Fruit fly (Drosophila melanogaster) whole organism, wandering third instar larva: Measurements from ENCODE around the gene mthl15.
A peak's percentile ranks its signal among the peaks of the same experiment; 100 is the strongest.

Source experiments
- Abd-B ChIP-seq: fragments of >200 bp; optimal IDR thresholded peaks from 2 replicates; lab custom pipeline; 2017; ENCODE audit warnings: missing biosample characterization, missing genetic modification characterization
- CG9705 ChIP-seq: fragments of 200-800 bp; sonication (Bioruptor generic); optimal IDR thresholded peaks from 2 replicates; lab custom pipeline; 2018; ENCODE audit warnings: missing biosample characterization, mild to moderate bottlenecking, missing genetic modification characterization
- CrebA ChIP-seq: fragments of 200-800 bp; sonication (Bioruptor generic); optimal IDR thresholded peaks from 2 replicates; lab custom pipeline; 2016; ENCODE audit warnings: missing biosample characterization, mild to moderate bottlenecking, missing genetic modification characterization, borderline replicate concordance
- Dfd ChIP-seq: fragments of >200 bp; optimal IDR thresholded peaks from 2 replicates; lab custom pipeline; 2017; ENCODE audit warnings: missing biosample characterization, missing genetic modification characterization
- Dif ChIP-seq: fragments of 200-275, 200-300 bp; sonication (Bioruptor generic); optimal IDR thresholded peaks from 2 replicates; lab custom pipeline; 2018; ENCODE audit warnings: missing biosample characterization, missing genetic modification characterization; ENCODE audit not compliant: partially characterized antibody
- GATAd ChIP-seq: sonication (Bioruptor generic); optimal IDR thresholded peaks from 2 replicates; lab custom pipeline; 2016; ENCODE audit warnings: missing biosample characterization, missing genetic modification characterization
- Hr78 ChIP-seq: fragments of >200 bp; optimal IDR thresholded peaks from 2 replicates; lab custom pipeline; 2017; ENCODE audit warnings: missing biosample characterization, missing genetic modification characterization
- Hr83 ChIP-seq: fragments of 200-300 bp; sonication (Bioruptor generic); optimal IDR thresholded peaks from 2 replicates; lab custom pipeline; 2016; ENCODE audit warnings: missing biosample characterization, mild to moderate bottlenecking, missing genetic modification characterization, moderate library complexity; ENCODE audit not compliant: poor library complexity, severe bottlenecking
- Jra ChIP-seq: sonication (Bioruptor generic); optimal IDR thresholded peaks from 2 replicates; lab custom pipeline; 2016; ENCODE audit warnings: missing biosample characterization, missing genetic modification characterization
- Mio ChIP-seq: sonication (Bioruptor generic); optimal IDR thresholded peaks from 2 replicates; lab custom pipeline; 2016; ENCODE audit warnings: missing biosample characterization, missing genetic modification characterization
- Myc ChIP-seq: fragments of >200 bp; optimal IDR thresholded peaks from 2 replicates; lab custom pipeline; 2017
- N ChIP-seq: fragments of >200 bp; optimal IDR thresholded peaks from 2 replicates; lab custom pipeline; 2018; ENCODE audit warnings: missing biosample characterization, missing external identifiers, missing genetic modification characterization
- OdsH ChIP-seq: fragments of 200-800 bp; sonication (Bioruptor generic); optimal IDR thresholded peaks from 2 replicates; lab custom pipeline; 2016; ENCODE audit warnings: missing biosample characterization, mild to moderate bottlenecking, missing genetic modification characterization
- Rel ChIP-seq, 2 experiments: fragments of 200-800 bp; sonication (Bioruptor generic) in 1 of 2; optimal IDR thresholded peaks; 2 replicates in 1 of 2; 3 replicates in 1 of 2; lab custom pipeline; 2016 to 2019; ENCODE audit warnings: mild to moderate bottlenecking in 2 of 2, missing biosample characterization in 2 of 2, missing genetic modification characterization in 2 of 2, moderate library complexity in 1 of 2
- Vsx2 ChIP-seq: fragments of 200-300, 225-300 bp; sonication (Bioruptor generic); optimal IDR thresholded peaks from 2 replicates; lab custom pipeline; 2018; ENCODE audit warnings: missing biosample characterization, missing genetic modification characterization; ENCODE audit not compliant: partially characterized antibody
- br ChIP-seq: fragments of 200-800 bp; sonication (Bioruptor generic); optimal IDR thresholded peaks from 2 replicates; lab custom pipeline; 2016; ENCODE audit warnings: missing biosample characterization, missing genetic modification characterization
- brk ChIP-seq: fragments of 200-800 bp; sonication (Bioruptor generic); optimal IDR thresholded peaks from 2 replicates; lab custom pipeline; 2016; ENCODE audit warnings: missing biosample characterization, mild to moderate bottlenecking, missing genetic modification characterization
- dl ChIP-seq, 2 experiments: fragments of 175-275, 200-275 bp in 1 of 2; fragments of 200-275 bp in 1 of 2; sonication (Bioruptor generic); optimal IDR thresholded peaks; lab custom pipeline; 2018; ENCODE audit warnings: mild to moderate bottlenecking in 2 of 2, missing biosample characterization in 2 of 2, missing genetic modification characterization in 2 of 2, moderate library complexity in 2 of 2; ENCODE audit not compliant: partially characterized antibody in 2 of 2, insufficient read depth in 1 of 2
- dsf ChIP-seq: sonication (Bioruptor generic); optimal IDR thresholded peaks from 2 replicates; lab custom pipeline; 2016; ENCODE audit warnings: missing biosample characterization, missing genetic modification characterization, borderline replicate concordance
- ey ChIP-seq: fragments of 200-800 bp; sonication (Bioruptor generic); optimal IDR thresholded peaks from 2 replicates; lab custom pipeline; 2016; ENCODE audit warnings: missing biosample characterization, missing genetic modification characterization
- h ChIP-seq: fragments of 200-800 bp; sonication (Bioruptor generic); optimal IDR thresholded peaks from 3 replicates; lab custom pipeline; 2016; ENCODE audit warnings: missing biosample characterization, mild to moderate bottlenecking, missing genetic modification characterization
- jim ChIP-seq: fragments of 175-275, 200-325 bp; sonication (Bioruptor generic); optimal IDR thresholded peaks from 2 replicates; lab custom pipeline; 2016; ENCODE audit warnings: missing biosample characterization, mild to moderate bottlenecking, missing genetic modification characterization
- lola ChIP-seq: fragments of >200 bp; optimal IDR thresholded peaks from 2 replicates; lab custom pipeline; 2017; ENCODE audit warnings: missing biosample characterization, missing genetic modification characterization
- psq ChIP-seq: fragments of 200-800 bp; sonication (Bioruptor generic); optimal IDR thresholded peaks from 3 replicates; lab custom pipeline; 2017; ENCODE audit warnings: missing biosample characterization, mild to moderate bottlenecking, missing genetic modification characterization, moderate library complexity
- sage ChIP-seq: fragments of 200-800 bp; sonication (Bioruptor generic); optimal IDR thresholded peaks from 2 replicates; lab custom pipeline; 2016; ENCODE audit warnings: missing biosample characterization, mild to moderate bottlenecking, missing genetic modification characterization
- sv ChIP-seq: fragments of 200-800 bp; sonication (Bioruptor generic); optimal IDR thresholded peaks from 3 replicates; lab custom pipeline; 2016; ENCODE audit warnings: missing biosample characterization, missing genetic modification characterization
- tai ChIP-seq: sonication (Bioruptor generic); optimal IDR thresholded peaks from 2 replicates; lab custom pipeline; 2016; ENCODE audit warnings: missing biosample characterization, missing genetic modification characterization
- usp ChIP-seq: fragments of >200 bp; optimal IDR thresholded peaks from 2 replicates; lab custom pipeline; 2017; ENCODE audit warnings: missing biosample characterization, missing genetic modification characterization
- woc ChIP-seq: sonication (Bioruptor generic); optimal IDR thresholded peaks from 2 replicates; lab custom pipeline; 2016; ENCODE audit warnings: missing biosample characterization, mild to moderate bottlenecking, missing genetic modification characterization

Gene mthl15

DNA sequence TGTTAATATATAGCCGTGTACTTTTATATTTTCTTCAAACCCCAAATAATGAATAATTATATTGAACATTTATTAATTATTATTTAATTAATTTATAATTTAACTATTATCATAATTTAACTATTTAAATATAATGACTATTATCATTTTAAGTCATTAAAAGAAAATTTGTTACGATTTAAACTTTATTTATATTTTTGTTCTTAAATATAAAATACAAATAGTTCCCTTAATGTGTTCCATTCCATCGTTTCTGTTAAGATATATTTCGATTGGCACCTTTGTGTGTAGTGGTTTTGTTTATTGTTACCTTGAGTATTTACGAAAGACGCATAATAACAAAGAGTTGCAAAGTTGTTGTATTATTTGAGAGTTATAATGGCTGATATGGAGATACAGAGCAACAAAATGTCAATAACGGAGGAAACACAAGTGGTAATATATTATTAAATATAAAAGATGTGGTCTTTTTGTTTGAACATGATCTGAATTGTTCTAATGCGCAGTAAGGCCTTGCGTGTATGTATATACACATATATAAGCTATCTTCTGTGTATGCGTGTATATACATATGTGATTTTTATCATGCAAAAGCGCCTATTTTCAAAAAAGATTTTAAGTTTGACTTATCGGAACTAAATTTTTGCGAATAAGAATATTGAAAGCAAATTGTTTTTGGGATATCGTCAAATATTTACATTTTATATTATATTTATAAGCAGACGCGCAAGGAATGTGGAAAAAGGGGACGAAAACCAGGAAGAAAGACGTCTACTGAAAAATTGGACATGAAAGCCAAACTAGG is 25.9 kb upstream of the mthl15 start, which contains the start of gene REPTOR-BP:
Gene REPTOR-BP (plus strand): TSS at position 296 of the 805 bp plus-strand sequence.
- TF ChIP-seq h (GFP tag; lab: Kevin White, UChicago) (no peak), Myc (lab: Kevin White, UChicago) (no peak), sv (GFP tag; lab: Kevin White, UChicago) (no peak), woc (GFP tag; lab: Kevin White, UChicago) (no peak), sage (GFP tag; lab: Kevin White, UChicago) (peak; percentile 58), Dfd (no peak), lola (GFP tag; lab: Kevin White, UChicago) (no peak), Jra (GFP tag; lab: Kevin White, UChicago) (no peak), brk (GFP tag; lab: Kevin White, UChicago) (peak; percentile 67), N (GFP tag; lab: Kevin White, UChicago) (no peak), Abd-B (GFP tag; lab: Kevin White, UChicago) (no peak), Hr83 (GFP tag; lab: Kevin White, UChicago) (no peak), Rel (GFP tag; optimal IDR thresholded peaks at IDR 0.05; lab: Kevin White, UChicago) (no peak), Rel (tag; optimal IDR thresholded peaks at IDR 0.05; lab: Kevin White, UChicago) (no peak), tai (GFP tag; lab: Kevin White, UChicago) (no peak), CrebA (GFP tag; lab: Kevin White, UChicago) (no peak), Mio (no peak), psq (peak; percentile 0)

- TF ChIP-seq woc (GFP tag; lab: Kevin White, UChicago) (no peak), Hr78 (GFP tag; lab: Kevin White, UChicago) (no peak), OdsH (no peak), Rel (GFP tag; optimal IDR thresholded peaks at IDR 0.05; lab: Kevin White, UChicago) (no peak), Rel (tag; optimal IDR thresholded peaks at IDR 0.05; lab: Kevin White, UChicago) (peak; percentile 83), dl (GFP tag; optimal IDR thresholded peaks at IDR 0.05; lab: Kevin White, UChicago; ENCODE audit: insufficient read depth in 1 of 2, partially characterized antibody in 2 of 2) (peak in 1 of 2 experiments; percentile 22), GATAd (GFP tag; lab: Kevin White, UChicago) (no peak), br (GFP tag; lab: Kevin White, UChicago) (no peak), Jra (GFP tag; lab: Kevin White, UChicago) (no peak)
Observed at dm6 chr2L:10263343-10263744, 25.2 kb upstream of the mthl15 start, which contains the start of gene Rsf1. TSS of gene Rsf1 (minus strand) at chr2L:10263554.

- no peak for TF ChIP-seq h (GFP tag; lab: Kevin White, UChicago)
- no peak for TF ChIP-seq jim (GFP tag; lab: Kevin White, UChicago)
Observed at dm6 chr2L:10261774-10262173, 23.7 kb upstream of the mthl15 start.

DNA sequence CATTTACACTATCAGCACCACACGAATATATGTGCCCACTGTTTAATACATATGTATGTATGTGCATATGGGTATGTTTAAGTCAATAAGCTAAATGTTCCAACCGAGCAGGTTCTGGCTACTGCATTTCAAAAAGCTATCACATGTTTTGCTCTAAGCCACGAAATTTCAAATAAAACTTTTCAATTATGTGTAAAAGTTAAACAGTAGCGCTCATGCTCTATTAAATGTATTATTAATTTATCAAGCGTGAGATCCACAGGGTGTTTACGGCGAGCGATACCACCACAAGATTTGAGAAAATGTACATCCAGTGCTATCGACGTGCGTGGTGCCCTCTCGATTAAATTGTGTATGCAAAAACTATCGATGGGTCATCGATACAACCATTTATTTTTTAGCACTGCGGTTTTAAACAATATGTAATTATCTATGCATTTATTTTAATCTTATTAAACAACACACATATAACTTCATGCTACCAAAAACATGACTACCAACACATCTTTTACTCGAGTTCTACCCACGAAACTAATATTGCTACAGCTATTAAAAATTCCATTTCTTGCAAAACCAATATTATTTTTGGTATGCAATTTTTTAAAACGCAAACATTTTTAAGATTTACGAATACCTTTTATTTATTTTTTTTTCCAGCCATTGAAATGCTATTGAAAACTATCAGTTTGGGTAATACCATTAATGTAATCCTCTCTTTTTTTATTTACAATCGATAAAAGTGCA is 22.8 kb upstream of the mthl15 start, which contains the start of gene Pten:
Gene Pten (minus strand): TSS at position 300 of the 744 bp plus-strand sequence.
- TF ChIP-seq Hr83 (GFP tag; lab: Kevin White, UChicago) (peak; percentile 65), sv (GFP tag; lab: Kevin White, UChicago) (peak; percentile 59), Jra (GFP tag; lab: Kevin White, UChicago) (peak; percentile 41), dsf (GFP tag; lab: Kevin White, UChicago) (peak; percentile 2), lola (GFP tag; lab: Kevin White, UChicago) (no peak), woc (GFP tag; lab: Kevin White, UChicago) (peak; percentile 53), dl (GFP tag; optimal IDR thresholded peaks at IDR 0.05; lab: Kevin White, UChicago; ENCODE audit: insufficient read depth in 1 of 2, partially characterized antibody in 2 of 2) (peak; percentile 59 to 88), ey (peak; percentile 30), CG9705 (peak; percentile 24), usp (no peak), brk (GFP tag; lab: Kevin White, UChicago) (peak; percentile 16), psq (peak; percentile 36), Vsx2 (peak; percentile 99), Mio (no peak), Dif (GFP tag; lab: Kevin White, UChicago) (peak; percentile 99)
